Worm (Caenorhabditis elegans) whole organism, late embryonic: ENCODE data around the gene F56H11.2.

ENCODE experiments used
- ceh-6 ChIP-seq: fragments of 200-800 bp; sonication (Bioruptor generic); optimal IDR thresholded peaks from 2 replicates; lab custom pipeline; 2018; ENCODE audit warnings: mild to moderate bottlenecking, missing genetic modification characterization, missing compliant biosample characterization
- nfya-1 ChIP-seq: sonication (generic microtip); optimal IDR thresholded peaks from 2 replicates; lab custom pipeline; 2017; ENCODE audit warnings: missing genetic modification characterization, mild to moderate bottlenecking, missing compliant biosample characterization, antibody characterized with exemption, moderate library complexity
- pha-4 ChIP-seq: fragments of 150-350 bp; optimal IDR thresholded peaks from 2 replicates; lab custom pipeline; 2018; ENCODE audit warnings: missing biosample characterization, missing genetic modification reagents, missing genetic modification characterization
- unc-42 ChIP-seq: sonication (generic microtip); optimal IDR thresholded peaks from 2 replicates; lab custom pipeline; 2016; ENCODE audit warnings: missing genotype, missing genetic modification characterization, missing compliant biosample characterization

DNA sequence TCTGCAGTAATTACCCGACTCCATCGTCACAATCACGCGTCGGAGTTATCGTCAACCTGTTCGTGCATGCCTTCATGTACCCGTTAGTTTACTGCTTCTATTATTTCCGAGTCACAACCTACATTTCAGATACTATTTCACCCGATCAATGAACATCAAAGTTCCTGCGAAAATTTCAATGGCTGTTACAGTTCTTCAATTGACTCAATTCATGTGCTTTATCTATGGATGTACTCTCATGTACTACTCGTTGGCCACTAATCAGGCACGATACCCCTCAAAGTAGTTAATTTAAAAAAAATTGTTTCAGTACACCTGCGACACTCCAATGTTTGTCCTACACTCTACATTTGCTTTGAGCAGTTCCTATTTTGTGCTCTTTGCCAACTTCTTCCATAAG is 2.2 kb downstream of the F56H11.2 start:
- TF ChIP-seq unc-42 (no peak), nfya-1 (tag; lab: Kevin White, UChicago) (no peak), pha-4 (tag; lab: Kevin White, UChicago) (no peak), ceh-6 (GFP tag; lab: Kevin White, UChicago) (no peak)
